Worm (Caenorhabditis elegans) whole organism, L1 larva: ENCODE data around the gene srx-17.

Experiments
- C04F5.9 ChIP-seq: sonication (generic microtip); optimal IDR thresholded peaks from 2 replicates; lab custom pipeline; 2016; ENCODE audit warnings: missing genetic modification characterization, missing compliant biosample characterization
- Y116A8C.19 ChIP-seq: sonication (generic microtip); optimal IDR thresholded peaks from 2 replicates; lab custom pipeline; 2016; ENCODE audit warnings: missing compliant biosample characterization, missing genetic modification characterization, borderline replicate concordance
- aly-2 ChIP-seq: fragments of 150-350 bp; optimal IDR thresholded peaks from 2 replicates; lab custom pipeline; 2014; ENCODE audit warnings: missing biosample characterization, missing genetic modification characterization
- blmp-1 ChIP-seq: fragments of 150-350 bp; optimal IDR thresholded peaks from 2 replicates; lab custom pipeline; 2014; ENCODE audit warnings: missing biosample characterization, missing genetic modification characterization
- ceh-90 ChIP-seq: sonication (generic microtip); optimal IDR thresholded peaks from 2 replicates; lab custom pipeline; 2016; ENCODE audit warnings: missing genetic modification characterization, missing compliant biosample characterization
- ces-1 ChIP-seq: fragments of 150-350 bp; optimal IDR thresholded peaks from 2 replicates; lab custom pipeline; 2014; ENCODE audit warnings: missing biosample characterization, missing genetic modification reagents, missing genetic modification characterization
- dpl-1 ChIP-seq, 3 experiments: fragments of 150-350 bp in 2 of 3; sonication (generic microtip) in 1 of 3; optimal IDR thresholded peaks; 2 replicates each; lab custom pipeline; 2014 to 2017; ENCODE audit warnings: missing biosample characterization in 3 of 3, missing genetic modification characterization in 3 of 3, missing genetic modification reagents in 3 of 3
- dsc-1 ChIP-seq: sonication (generic microtip); optimal IDR thresholded peaks from 2 replicates; lab custom pipeline; 2016; ENCODE audit warnings: mild to moderate bottlenecking, missing genetic modification characterization, missing compliant biosample characterization
- efl-1 ChIP-seq, 4 experiments: fragments of 150-350 bp; optimal IDR thresholded peaks in 3 of 4; peaks in 1 of 4; 1 replicate in 1 of 4; 2 replicates in 3 of 4; lab custom pipeline; 2014; ENCODE audit warnings: missing biosample characterization in 2 of 4, missing genetic modification characterization in 2 of 4, missing genetic modification reagents in 2 of 4
- egl-13 ChIP-seq: sonication (generic microtip); optimal IDR thresholded peaks from 2 replicates; lab custom pipeline; 2016; ENCODE audit warnings: missing genotype, missing genetic modification reagents, missing genetic modification characterization, missing compliant biosample characterization
- elt-3 ChIP-seq, 6 experiments: fragments of 150-350 bp in 1 of 6; sonication (generic microtip); optimal IDR thresholded peaks; 2 replicates each; lab custom pipeline; 2017 to 2018; ENCODE audit warnings: missing biosample characterization in 6 of 6, missing genetic modification characterization in 6 of 6, inconsistent platforms in 1 of 6
- fkh-10 ChIP-seq: sonication (generic microtip); optimal IDR thresholded peaks from 2 replicates; lab custom pipeline; 2017; ENCODE audit warnings: missing biosample characterization, missing genetic modification reagents, missing genetic modification characterization
- fkh-8 ChIP-seq: sonication (generic microtip); optimal IDR thresholded peaks from 2 replicates; lab custom pipeline; 2016; ENCODE audit warnings: mild to moderate bottlenecking, missing genetic modification characterization, missing compliant biosample characterization
- grh-1 ChIP-seq: fragments of 200-800 bp; sonication (Bioruptor generic); IDR thresholded peaks from 2 replicates; pipeline ENCODE4 v1.3.6; 2022; ENCODE audit warnings: missing genetic modification reagents, missing genetic modification characterization, missing compliant biosample characterization
- hlh-4 ChIP-seq: sonication (generic microtip); optimal IDR thresholded peaks from 2 replicates; lab custom pipeline; 2016; ENCODE audit warnings: mild to moderate bottlenecking, missing genetic modification characterization, missing compliant biosample characterization
- irx-1 ChIP-seq: sonication (generic microtip); optimal IDR thresholded peaks from 2 replicates; lab custom pipeline; 2016; ENCODE audit warnings: missing genetic modification characterization, missing compliant biosample characterization
- jun-1 ChIP-seq: fragments of 150-350 bp; optimal IDR thresholded peaks from 2 replicates; lab custom pipeline; 2014; ENCODE audit warnings: missing biosample characterization, missing genetic modification reagents, missing genetic modification characterization
- lin-14 ChIP-seq: fragments of 200-800 bp; sonication (Bioruptor generic); optimal IDR thresholded peaks from 2 replicates; lab custom pipeline; 2018; ENCODE audit warnings: mild to moderate bottlenecking, missing genetic modification characterization, moderate library complexity, missing compliant biosample characterization
- lin-15B ChIP-seq: fragments of 150-350 bp; sonication (generic microtip); optimal IDR thresholded peaks from 3 replicates; lab custom pipeline; 2014; ENCODE audit warnings: missing biosample characterization, missing genetic modification characterization
- lin-35 ChIP-seq, 2 experiments: fragments of 150-350 bp; optimal IDR thresholded peaks; 2 replicates each; lab custom pipeline; 2014; ENCODE audit warnings: missing biosample characterization in 2 of 2, missing genetic modification characterization in 2 of 2, missing genetic modification reagents in 2 of 2
- lir-3 ChIP-seq: sonication (generic microtip); optimal IDR thresholded peaks from 2 replicates; lab custom pipeline; 2016; ENCODE audit warnings: mild to moderate bottlenecking, missing genetic modification characterization, moderate library complexity, missing compliant biosample characterization; ENCODE audit not compliant: poor library complexity
- mef-2 ChIP-seq: fragments of 150-350 bp; optimal IDR thresholded peaks from 2 replicates; lab custom pipeline; 2014; ENCODE audit warnings: missing biosample characterization, missing genetic modification characterization
- nhr-11 ChIP-seq: fragments of 150-350 bp; optimal IDR thresholded peaks from 2 replicates; lab custom pipeline; 2014; ENCODE audit warnings: missing biosample characterization, missing genetic modification characterization
- nhr-12 ChIP-seq: sonication (generic microtip); optimal IDR thresholded peaks from 2 replicates; lab custom pipeline; 2017; ENCODE audit warnings: missing biosample characterization, missing genetic modification characterization
- nhr-77 ChIP-seq: fragments of 150-350 bp; optimal IDR thresholded peaks from 2 replicates; lab custom pipeline; 2014; ENCODE audit warnings: missing biosample characterization, missing genetic modification characterization
- nhr-85 ChIP-seq: sonication (generic microtip); peaks from one replicate; lab custom pipeline; 2016; ENCODE audit warnings: missing genetic modification characterization, inconsistent platforms, missing compliant biosample characterization
- rnt-1 ChIP-seq: sonication (generic microtip); optimal IDR thresholded peaks from 2 replicates; lab custom pipeline; 2016; ENCODE audit warnings: mild to moderate bottlenecking, missing genetic modification characterization, moderate library complexity, missing compliant biosample characterization
- snpc-4 ChIP-seq: fragments of 150-350 bp; optimal IDR thresholded peaks from 2 replicates; lab custom pipeline; 2014; ENCODE audit warnings: missing biosample characterization, missing genetic modification characterization
- sox-4 ChIP-seq: sonication (generic microtip); optimal IDR thresholded peaks from 2 replicates; lab custom pipeline; 2016; ENCODE audit warnings: missing genetic modification characterization, missing compliant biosample characterization
- sptf-1 ChIP-seq: fragments of 150-350 bp; optimal IDR thresholded peaks from 2 replicates; lab custom pipeline; 2014; ENCODE audit warnings: missing biosample characterization, missing genetic modification characterization
- sup-37 ChIP-seq: fragments of 200-800 bp; sonication (Bioruptor generic); optimal IDR thresholded peaks from 2 replicates; lab custom pipeline; 2018; ENCODE audit warnings: mild to moderate bottlenecking, missing genetic modification characterization, missing compliant biosample characterization
- unc-30 ChIP-seq: sonication (generic microtip); optimal IDR thresholded peaks from 2 replicates; lab custom pipeline; 2017; ENCODE audit warnings: missing biosample characterization, missing genetic modification characterization
- unc-62 ChIP-seq: fragments of 150-350 bp; optimal IDR thresholded peaks from 2 replicates; lab custom pipeline; 2014; ENCODE audit warnings: missing biosample characterization, missing genetic modification reagents, missing genetic modification characterization
- unc-86 ChIP-seq: sonication (generic microtip); optimal IDR thresholded peaks from 2 replicates; lab custom pipeline; 2016; ENCODE audit warnings: missing genetic modification characterization, missing compliant biosample characterization
- vab-15 ChIP-seq: sonication (generic microtip); optimal IDR thresholded peaks from 2 replicates; lab custom pipeline; 2017; ENCODE audit warnings: missing genotype, mild to moderate bottlenecking, missing genetic modification characterization, missing compliant biosample characterization
- zag-1 ChIP-seq: fragments of 150-350 bp; optimal IDR thresholded peaks from 2 replicates; lab custom pipeline; 2014; ENCODE audit warnings: missing biosample characterization, missing genetic modification characterization
- zip-4 ChIP-seq: fragments of 200-800 bp; sonication (Bioruptor generic); optimal IDR thresholded peaks from 2 replicates; lab custom pipeline; 2018; ENCODE audit warnings: mild to moderate bottlenecking, missing genetic modification characterization, moderate library complexity, missing compliant biosample characterization

Gene srx-17

ce11 chrV:13808462-13808867, 32.5 kb upstream of the srx-17 start (continued):
- TF ChIP-seq hlh-4 (tag; lab: Kevin White, UChicago) (no peak), egl-13 (no peak), lin-15B (tag; lab: Kevin White, UChicago) (no peak), sox-4 (tag; lab: Kevin White, UChicago) (no peak), blmp-1 (tag; lab: Kevin White, UChicago) (peak; percentile 64), dpl-1 (GFP tag; optimal IDR thresholded peaks at IDR 0.05; lab: Kevin White, UChicago) (peak in 2 of 3 experiments; percentile 39 to 61), vab-15 (tag; lab: Kevin White, UChicago) (no peak), sup-37 (GFP tag; lab: Kevin White, UChicago) (no peak), unc-86 (peak; percentile 3), unc-62 (no peak), dsc-1 (peak; percentile 14), unc-30 (tag; lab: Kevin White, UChicago) (no peak), lin-35 (GFP tag; optimal IDR thresholded peaks at IDR 0.05; lab: Kevin White, UChicago) (peak; percentile 57 to 67), zag-1 (tag; lab: Kevin White, UChicago) (no peak)

ce11 chrV:13812330-13812729, 28.7 kb upstream of the srx-17 start:
- no peak for TF ChIP-seq fkh-10 (GFP tag; lab: Kevin White, UChicago)
- TF ChIP-seq lin-14 (GFP tag; lab: Kevin White, UChicago): peak; percentile 48
- no peak for TF ChIP-seq efl-1 (optimal IDR thresholded peaks at IDR 0.05; lab: Kevin White, UChicago)
- TF ChIP-seq efl-1 (GFP tag; optimal IDR thresholded peaks at IDR 0.05 in 1 of 2; lab: Kevin White, UChicago): peak in 1 of 2 experiments; percentile 46

ce11 chrV:13812931-13813330, 28.1 kb upstream of the srx-17 start, which contains the start of gene ceh-24:
Gene ceh-24 (plus strand): TSS chrV:13813231.
- TF ChIP-seq nhr-85 (tag; lab: Kevin White, UChicago) (no peak), dpl-1 (GFP tag; optimal IDR thresholded peaks at IDR 0.05; lab: Kevin White, UChicago) (no peak), snpc-4 (no peak), nhr-12 (no peak), ceh-90 (tag; lab: Kevin White, UChicago) (no peak), elt-3 (tag; optimal IDR thresholded peaks at IDR 0.05; lab: Kevin White, UChicago) (no peak), grh-1 (GFP tag; lab: Robert Waterston, UW) (no peak), mef-2 (no peak), lin-14 (GFP tag; lab: Kevin White, UChicago) (no peak), ces-1 (GFP tag; lab: Kevin White, UChicago) (no peak), aly-2 (tag; lab: Kevin White, UChicago) (no peak), lir-3 (tag; lab: Kevin White, UChicago) (no peak)
- TF ChIP-seq, all 84 proteins: peak for 0

- TF ChIP-seq mef-2 (no peak), vab-15 (tag; lab: Kevin White, UChicago) (no peak), sptf-1 (no peak), Y116A8C.19 (no peak), nhr-77 (tag; lab: Kevin White, UChicago) (no peak), zip-4 (GFP tag; lab: Kevin White, UChicago) (no peak), snpc-4 (no peak), jun-1 (tag; lab: Kevin White, UChicago) (no peak), fkh-8 (tag; lab: Kevin White, UChicago) (no peak), irx-1 (tag; lab: Kevin White, UChicago) (no peak), nhr-12 (no peak), nhr-11 (tag; lab: Kevin White, UChicago) (no peak), rnt-1 (tag; lab: Kevin White, UChicago) (no peak), C04F5.9 (tag; lab: Kevin White, UChicago) (no peak)
Measured at ce11 chrV:13816877-13817276, 24.1 kb upstream of the srx-17 start, which contains the start of gene F55B12.2. Gene F55B12.2 (minus strand): TSS chrV:13816977.
